Worm (Caenorhabditis elegans) whole organism, L4 larva: ENCODE results near the gene gex-2.
A peak's percentile ranks its signal among the peaks of the same experiment; 100 is the strongest.

Source experiments
- R02D3.7 ChIP-seq: fragments of 150-350 bp; sonication (generic microtip); optimal IDR thresholded peaks from 3 replicates; lab custom pipeline; 2014; ENCODE audit warnings: missing biosample characterization, missing genetic modification characterization
- T20F7.1 ChIP-seq: fragments of 200-800 bp; sonication (Bioruptor generic); optimal IDR thresholded peaks from 2 replicates; lab custom pipeline; 2018; ENCODE audit warnings: mild to moderate bottlenecking, missing genetic modification characterization, missing compliant biosample characterization
- Y48G9A.11 ChIP-seq: fragments of 200-800 bp; sonication (Bioruptor generic); IDR thresholded peaks from 2 replicates; pipeline ENCODE4 v1.3.6; 2022; ENCODE audit warnings: missing genetic modification reagents, missing genetic modification characterization, missing compliant biosample characterization
- attf-4 ChIP-seq: sonication (generic microtip); optimal IDR thresholded peaks from 3 replicates; lab custom pipeline; 2017; ENCODE audit warnings: missing biosample characterization, missing genetic modification characterization
- ceh-20 ChIP-seq: fragments of 200-800 bp; sonication (Bioruptor generic); IDR thresholded peaks from 2 replicates; pipeline ENCODE4 v1.3.6; 2022; ENCODE audit warnings: missing genetic modification reagents, missing genetic modification characterization, missing compliant biosample characterization
- ceh-28 ChIP-seq: fragments of 150-350 bp; optimal IDR thresholded peaks from 2 replicates; lab custom pipeline; 2014; ENCODE audit warnings: missing biosample characterization, missing genetic modification reagents, missing genetic modification characterization
- ces-1 ChIP-seq: fragments of 150-350 bp; sonication (generic microtip); optimal IDR thresholded peaks from 4 replicates; lab custom pipeline; 2014; ENCODE audit warnings: missing biosample characterization, missing genetic modification reagents, missing genetic modification characterization
- ctbp-1 ChIP-seq: fragments of 200-800 bp; sonication (Bioruptor generic); IDR thresholded peaks from 2 replicates; pipeline ENCODE4 v1.3.6; 2022; ENCODE audit warnings: missing genetic modification reagents, missing genetic modification characterization, missing compliant biosample characterization
- hlh-30 ChIP-seq: sonication (generic microtip); optimal IDR thresholded peaks from 2 replicates; lab custom pipeline; 2017; ENCODE audit warnings: antibody characterized with exemption, mild to moderate bottlenecking, missing genetic modification characterization, missing compliant biosample characterization; ENCODE audit not compliant: insufficient read depth
- lin-13 ChIP-seq: fragments of 150-350 bp; optimal IDR thresholded peaks from 2 replicates; lab custom pipeline; 2014; ENCODE audit warnings: missing biosample characterization, missing genetic modification reagents, missing genetic modification characterization
- nhr-28 ChIP-seq: fragments of 150-350 bp; optimal IDR thresholded peaks from 2 replicates; lab custom pipeline; 2014; ENCODE audit warnings: missing biosample characterization, missing genetic modification characterization
- nhr-41 ChIP-seq: fragments of 200-800 bp; sonication (Bioruptor generic); IDR thresholded peaks from 2 replicates; pipeline ENCODE4 v1.3.6; 2022; ENCODE audit warnings: missing genetic modification reagents, missing genetic modification characterization, missing compliant biosample characterization
- nhr-48 ChIP-seq: sonication (generic microtip); optimal IDR thresholded peaks from 2 replicates; lab custom pipeline; 2016; ENCODE audit warnings: mild to moderate bottlenecking, missing genetic modification characterization, missing compliant biosample characterization
- nhr-6 ChIP-seq: fragments of 150-350 bp; optimal IDR thresholded peaks from 2 replicates; lab custom pipeline; 2014; ENCODE audit warnings: missing biosample characterization, missing genetic modification characterization
- nhr-77 ChIP-seq: fragments of 150-350 bp; optimal IDR thresholded peaks from 2 replicates; lab custom pipeline; 2014; ENCODE audit warnings: missing biosample characterization, missing genetic modification characterization
- pha-4 ChIP-seq, 2 experiments: fragments of 150-350 bp in 1 of 2; fragments of 200-800 bp in 1 of 2; sonication (Bioruptor generic) in 1 of 2; IDR thresholded peaks in 1 of 2; optimal IDR thresholded peaks in 1 of 2; 2 replicates each; pipeline versions ENCODE4 v1.3.6 to Lab custom; 2014 to 2022; ENCODE audit warnings: missing genetic modification characterization in 2 of 2, missing genetic modification reagents in 2 of 2, missing biosample characterization in 1 of 2, missing compliant biosample characterization in 1 of 2
- php-3 ChIP-seq: fragments of 200-800 bp; sonication (Bioruptor generic); IDR thresholded peaks from 2 replicates; pipeline ENCODE4 v1.3.6; 2022; ENCODE audit warnings: missing genetic modification reagents, missing genetic modification characterization, missing compliant biosample characterization
- pqm-1 ChIP-seq: sonication (generic microtip); optimal IDR thresholded peaks from 2 replicates; lab custom pipeline; 2017; ENCODE audit warnings: missing biosample characterization, missing genetic modification characterization
- sdz-12 ChIP-seq: fragments of 200-800 bp; sonication (Bioruptor generic); optimal IDR thresholded peaks from 2 replicates; lab custom pipeline; 2018; ENCODE audit warnings: mild to moderate bottlenecking, missing genetic modification characterization, missing compliant biosample characterization
- set-16 ChIP-seq: fragments of 200-800 bp; sonication (Bioruptor generic); IDR thresholded peaks from 2 replicates; pipeline ENCODE4 v1.3.6; 2022; ENCODE audit warnings: missing genetic modification reagents, missing genetic modification characterization, missing compliant biosample characterization
- snpc-1.2 ChIP-seq: fragments of 200-800 bp; sonication (Bioruptor generic); IDR thresholded peaks from 2 replicates; pipeline ENCODE4 v1.3.6; 2022; ENCODE audit warnings: missing genetic modification reagents, missing genetic modification characterization, missing compliant biosample characterization
- snpc-4 ChIP-seq: fragments of 150-350 bp; optimal IDR thresholded peaks from 2 replicates; lab custom pipeline; 2014; ENCODE audit warnings: missing biosample characterization, missing genetic modification characterization
- unc-62 ChIP-seq, 3 experiments: fragments of 150-350 bp in 1 of 3; sonication (generic microtip); optimal IDR thresholded peaks in 2 of 3; peaks in 1 of 3; 1 replicate in 1 of 3; 2 replicates in 2 of 3; lab custom pipeline; 2014 to 2017; ENCODE audit warnings: missing biosample characterization in 3 of 3, missing genetic modification characterization in 3 of 3, missing genetic modification reagents in 3 of 3, missing genotype in 1 of 3
- ztf-11 ChIP-seq: fragments of 150-350 bp; optimal IDR thresholded peaks from 2 replicates; lab custom pipeline; 2014; ENCODE audit warnings: missing biosample characterization, missing genetic modification characterization
- ztf-7 ChIP-seq: fragments of 150-350 bp; optimal IDR thresholded peaks from 2 replicates; lab custom pipeline; 2014; ENCODE audit warnings: missing biosample characterization, missing genetic modification characterization

Gene gex-2

ce11 chrIV:554005-554404 lies 18.6 kb upstream of the gex-2 start:
- TF ChIP-seq hlh-30 (tag; lab: Kevin White, UChicago) (no peak), unc-62 (GFP tag; optimal IDR thresholded peaks at IDR 0.05 in 1 of 2; lab: Kevin White, UChicago) (peak in 1 of 2 experiments; percentile 23), unc-62 (tag; optimal IDR thresholded peaks at IDR 0.05; lab: Kevin White, UChicago) (no peak)

- peak; percentile 69 for TF ChIP-seq set-16 (GFP tag; lab: Robert Waterston, UW)
- TF ChIP-seq hlh-30 (tag; lab: Kevin White, UChicago) = no peak
- no peak for TF ChIP-seq Y48G9A.11 (GFP tag; lab: Robert Waterston, UW)
- TF ChIP-seq nhr-77 = no peak
Measured at ce11 chrIV:558735-559284, 13.8 kb upstream of the gex-2 start, which contains the start of gene efn-4. Gene efn-4 (plus strand): TSS chrIV:559234.

- no peak for TF ChIP-seq attf-4 (tag; lab: Kevin White, UChicago)
- no peak for TF ChIP-seq T20F7.1 (GFP tag; lab: Kevin White, UChicago)
- no peak for TF ChIP-seq ces-1 (GFP tag; lab: Kevin White, UChicago)
- no peak for TF ChIP-seq nhr-41 (GFP tag; lab: Robert Waterston, UW)
- no peak for TF ChIP-seq pha-4 (GFP tag; IDR thresholded peaks at IDR 0.05; lab: Robert Waterston, UW)
- TF ChIP-seq pha-4 (tag; optimal IDR thresholded peaks at IDR 0.05; lab: Kevin White, UChicago) = no peak
- TF ChIP-seq unc-62 (GFP tag; optimal IDR thresholded peaks at IDR 0.05 in 1 of 2; lab: Kevin White, UChicago) = peak in 1 of 2 experiments; percentile 76
- TF ChIP-seq unc-62 (tag; optimal IDR thresholded peaks at IDR 0.05; lab: Kevin White, UChicago) = no peak
Measured at ce11 chrIV:560314-560713, 12.3 kb upstream of the gex-2 start.

- TF ChIP-seq nhr-48 (tag; lab: Kevin White, UChicago) (no peak), unc-62 (GFP tag; optimal IDR thresholded peaks at IDR 0.05 in 1 of 2; lab: Kevin White, UChicago) (peak in 1 of 2 experiments; percentile 83), unc-62 (tag; optimal IDR thresholded peaks at IDR 0.05; lab: Kevin White, UChicago) (no peak), sdz-12 (GFP tag; lab: Kevin White, UChicago) (no peak)
Measured at ce11 chrIV:560780-561179, 11.8 kb upstream of the gex-2 start.

- peak; percentile 72 for TF ChIP-seq ces-1 (GFP tag; lab: Kevin White, UChicago)
- TF ChIP-seq R02D3.7 (tag; lab: Kevin White, UChicago) = no peak
- TF ChIP-seq ctbp-1 (GFP tag; lab: Robert Waterston, UW) = 0 out of 2 replicates have a peak, but pooled peaks have one; percentile 23
Measured at ce11 chrIV:563417-563816, 9.2 kb upstream of the gex-2 start.

- peak in 1 of 2 experiments; percentile 96 for TF ChIP-seq unc-62 (GFP tag; optimal IDR thresholded peaks at IDR 0.05 in 1 of 2; lab: Kevin White, UChicago)
- TF ChIP-seq unc-62 (tag; optimal IDR thresholded peaks at IDR 0.05; lab: Kevin White, UChicago) = no peak
- TF ChIP-seq ztf-11 (tag; lab: Kevin White, UChicago) = no peak
- TF ChIP-seq php-3 (GFP tag; lab: Robert Waterston, UW) = no peak
Measured at ce11 chrIV:564000-564399, 8.6 kb upstream of the gex-2 start.

ce11 chrIV:570799-571300 lies 1.7 kb upstream of the gex-2 start, which contains the start of gene F56A11.5:
Gene F56A11.5 (minus strand): TSS chrIV:570849.
- TF ChIP-seq ztf-7 (tag; lab: Kevin White, UChicago) = no peak
- peak; percentile 21 for TF ChIP-seq pqm-1 (tag; lab: Kevin White, UChicago)

ce11 chrIV:580512-580911 lies 7.9 kb downstream of the gex-2 start:
- peak; percentile 71 for TF ChIP-seq set-16 (GFP tag; lab: Robert Waterston, UW)
- TF ChIP-seq ceh-20 = no peak

ce11 chrIV:582130-582529 lies 9.6 kb downstream of the gex-2 start, which contains the start of gene F56A11.6:
Gene F56A11.6 (minus strand): TSS chrIV:582230.
- peak; percentile 7 for TF ChIP-seq ceh-28 (tag; lab: Kevin White, UChicago)
- no peak for TF ChIP-seq snpc-1.2
- TF ChIP-seq set-16 (GFP tag; lab: Robert Waterston, UW) = no peak
- TF ChIP-seq nhr-6 (tag; lab: Kevin White, UChicago) = no peak
- no peak for TF ChIP-seq nhr-28
- no peak for TF ChIP-seq lin-13 (GFP tag; lab: Kevin White, UChicago)
- no peak for TF ChIP-seq snpc-4
